Worm (Caenorhabditis elegans): Measurements from ENCODE around the gene F54D5.9.
A peak's percentile ranks its signal among the peaks of the same experiment; 100 is the strongest.

F54D5.9 gene

ce11 chrII:11495307-11495706 lies 49.3 kb downstream of the F54D5.9 start, which contains the start of the genes ooc-3 and B0334.4:
TSS of gene ooc-3 (minus strand) at chrII:11495321.
TSS of gene B0334.4 (plus strand) at chrII:11495692.
- TF ChIP-seq gei-8 (GFP tag; optimal IDR thresholded peaks at IDR 0.05) (no peak), hmg-1.1 (GFP tag; IDR thresholded peaks at IDR 0.05) (no peak), daf-16 (GFP tag; optimal IDR thresholded peaks at IDR 0.05) (no peak), daf-16 (tag; optimal IDR thresholded peaks at IDR 0.05) (peak; percentile 64), dpl-1 (GFP tag; optimal IDR thresholded peaks at IDR 0.05) (peak; percentile 42), aha-1 (tag) (no peak), dmd-9 (GFP tag; IDR thresholded peaks at IDR 0.05) (no peak), nhr-76 (tag; optimal IDR thresholded peaks at IDR 0.05) (no peak), nhr-102 (tag; optimal IDR thresholded peaks at IDR 0.05) (no peak), mes-2 (tag; optimal IDR thresholded peaks at IDR 0.05; ENCODE audit: poor library complexity, severe bottlenecking) (peak; percentile 26), hlh-30 (tag; optimal IDR thresholded peaks at IDR 0.05; ENCODE audit: insufficient read depth) (peak; percentile 7), ceh-20 (GFP tag; IDR thresholded peaks at IDR 0.05) (no peak), lsy-2 (tag; optimal IDR thresholded peaks at IDR 0.05) (peak in 1 of 2 experiments; percentile 94), jun-1 (tag; optimal IDR thresholded peaks at IDR 0.05) (no peak), spr-1 (tag; optimal IDR thresholded peaks at IDR 0.05) (no peak), vab-7 (GFP tag; IDR thresholded peaks at IDR 0.05) (no peak), ztf-11 (tag; optimal IDR thresholded peaks at IDR 0.05) (no peak)

- TF ChIP-seq lin-13 (GFP tag; optimal IDR thresholded peaks at IDR 0.05) (peak; percentile 15), hif-1 (tag; optimal IDR thresholded peaks at IDR 0.05) (no peak), nhr-28 (tag; optimal IDR thresholded peaks at IDR 0.05) (peak; percentile 46), lsy-2 (tag; optimal IDR thresholded peaks at IDR 0.05) (peak in 1 of 2 experiments; percentile 56), aha-1 (tag) (peak; percentile 59), mes-2 (tag; optimal IDR thresholded peaks at IDR 0.05; ENCODE audit: poor library complexity, severe bottlenecking) (peak; percentile 34), nhr-77 (tag; optimal IDR thresholded peaks at IDR 0.05) (peak; percentile 9), hlh-30 (tag; optimal IDR thresholded peaks at IDR 0.05; ENCODE audit: insufficient read depth) (peak; percentile 43), nhr-102 (tag; optimal IDR thresholded peaks at IDR 0.05) (peak; percentile 28), mdl-1 (tag; optimal IDR thresholded peaks at IDR 0.05) (no peak), daf-16 (GFP tag; optimal IDR thresholded peaks at IDR 0.05) (no peak), daf-16 (tag; optimal IDR thresholded peaks at IDR 0.05) (peak; percentile 19), hmg-1.1 (GFP tag; IDR thresholded peaks at IDR 0.05) (0 out of 2 replicates have a peak, but pooled peaks have one; percentile 7), dve-1 (tag; optimal IDR thresholded peaks at IDR 0.05; ENCODE audit: insufficient read depth) (peak; percentile 71), nhr-25 (tag; optimal IDR thresholded peaks at IDR 0.05; ENCODE audit: borderline replicate concordance, insufficient read depth) (peak; percentile 1), madf-5 (GFP tag; IDR thresholded peaks at IDR 0.05) (no peak), mep-1 (tag; optimal IDR thresholded peaks at IDR 0.05) (peak; percentile 41), F44E2.7 (GFP tag; IDR thresholded peaks at IDR 0.05) (no peak), mxl-3 (GFP tag; optimal IDR thresholded peaks at IDR 0.05) (no peak), dmd-6 (GFP tag; IDR thresholded peaks at IDR 0.05) (peak; percentile 64), unc-62 (GFP tag; optimal IDR thresholded peaks at IDR 0.05 in 1 of 2) (peak in 1 of 2 experiments; percentile 69), unc-62 (tag; optimal IDR thresholded peaks at IDR 0.05) (no peak), arid-1 (GFP tag; conservative IDR thresholded peaks at IDR 0.05) (no peak), jun-1 (tag; optimal IDR thresholded peaks at IDR 0.05) (peak; percentile 35), hlh-11 (tag; optimal IDR thresholded peaks at IDR 0.05) (peak; percentile 57), nhr-48 (tag; optimal IDR thresholded peaks at IDR 0.05) (peak; percentile 48)
Observed at ce11 chrII:11492843-11493242, 51.8 kb downstream of the F54D5.9 start, which contains the start of gene hacl-1. TSS of gene hacl-1 (minus strand) at chrII:11492963.

All from whole organism, L4 larva.